Worm (Caenorhabditis elegans): Measurements from ENCODE around the gene xdh-1.

ce11 chrIV:14423194-14423593 lies 10.5 kb upstream of the xdh-1 start, which contains the start of gene F55B11.2:
- TF ChIP-seq blmp-1 (tag; optimal IDR thresholded peaks at IDR 0.05) = no peak
- TF ChIP-seq snpc-4 (tag; optimal IDR thresholded peaks at IDR 0.05) = no peak
- no peak for TF ChIP-seq ztf-11 (tag; optimal IDR thresholded peaks at IDR 0.05)
- TF ChIP-seq mep-1 (tag; optimal IDR thresholded peaks at IDR 0.05) = no peak
- no peak for TF ChIP-seq tbx-8 (GFP tag; optimal IDR thresholded peaks at IDR 0.05)
- no peak for TF ChIP-seq nhr-237 (tag; optimal IDR thresholded peaks at IDR 0.05)
- no peak for TF ChIP-seq unc-62 (GFP tag; optimal IDR thresholded peaks at IDR 0.05)
- TF ChIP-seq ham-2 (GFP tag; optimal IDR thresholded peaks at IDR 0.05) = no peak
- no peak for TF ChIP-seq unc-39 (tag; optimal IDR thresholded peaks at IDR 0.05)
- no peak for TF ChIP-seq sem-2 (GFP tag; optimal IDR thresholded peaks at IDR 0.05)
- TF ChIP-seq drap-1 (GFP tag; optimal IDR thresholded peaks at IDR 0.05) = no peak
- TF ChIP-seq pha-4 (tag; optimal IDR thresholded peaks at IDR 0.05) = no peak
